Worm (Caenorhabditis elegans) whole organism, early embryonic: Measurements from ENCODE around the gene wht-5.

Experiments
- B0310.2 ChIP-seq: sonication (generic microtip); optimal IDR thresholded peaks from 2 replicates; lab custom pipeline; 2016; ENCODE audit warnings: mild to moderate bottlenecking, missing genetic modification characterization, missing compliant biosample characterization
- F13C5.2 ChIP-seq: sonication (generic microtip); optimal IDR thresholded peaks from 2 replicates; lab custom pipeline; 2017; ENCODE audit warnings: mild to moderate bottlenecking, missing genetic modification characterization, inconsistent platforms, missing compliant biosample characterization
- aly-1 ChIP-seq: sonication (generic microtip); optimal IDR thresholded peaks from 2 replicates; lab custom pipeline; 2016; ENCODE audit warnings: missing genetic modification characterization, missing compliant biosample characterization
- ama-1 ChIP-seq: fragments of 150-350 bp; optimal IDR thresholded peaks from 2 replicates; lab custom pipeline; 2014
- ceh-13 ChIP-seq: fragments of 200-800 bp; sonication (Bioruptor generic); optimal IDR thresholded peaks from 2 replicates; lab custom pipeline; 2018; ENCODE audit warnings: mild to moderate bottlenecking, missing genetic modification characterization, missing compliant biosample characterization
- ceh-36 ChIP-seq: sonication (generic microtip); optimal IDR thresholded peaks from 2 replicates; lab custom pipeline; 2016; ENCODE audit warnings: missing genetic modification characterization, inconsistent platforms, missing compliant biosample characterization
- ets-7 ChIP-seq: sonication (generic microtip); optimal IDR thresholded peaks from 2 replicates; lab custom pipeline; 2016; ENCODE audit warnings: missing genotype, missing genetic modification characterization, missing compliant biosample characterization
- flt-1 ChIP-seq: fragments of 200-800 bp; sonication (Bioruptor generic); IDR thresholded peaks from 2 replicates; pipeline ENCODE4 v1.3.6; 2022; ENCODE audit warnings: missing genetic modification characterization, missing compliant biosample characterization
- hmbx-1 ChIP-seq: sonication (generic microtip); optimal IDR thresholded peaks from 2 replicates; lab custom pipeline; 2016; ENCODE audit warnings: mild to moderate bottlenecking, missing genetic modification characterization, missing compliant biosample characterization
- hmg-4 ChIP-seq: fragments of 200-800 bp; sonication (Bioruptor generic); optimal IDR thresholded peaks from 2 replicates; lab custom pipeline; 2018; ENCODE audit warnings: mild to moderate bottlenecking, missing genetic modification characterization, missing compliant biosample characterization
- hnd-1 ChIP-seq: sonication (generic microtip); optimal IDR thresholded peaks from 2 replicates; lab custom pipeline; 2016; ENCODE audit warnings: missing genetic modification characterization, missing compliant biosample characterization
- pes-1 ChIP-seq: fragments of 200-800 bp; sonication (Bioruptor generic); IDR thresholded peaks from 2 replicates; pipeline ENCODE4 v1.3.6; 2022; ENCODE audit warnings: missing genetic modification reagents, missing genetic modification characterization, missing compliant biosample characterization
- scrt-1 ChIP-seq: fragments of 200-800 bp; sonication (Bioruptor generic); IDR thresholded peaks from 2 replicates; pipeline ENCODE4 v1.3.6; 2022; ENCODE audit warnings: missing genetic modification characterization, missing compliant biosample characterization
- sea-1 ChIP-seq: fragments of 200-800 bp; sonication (Bioruptor generic); conservative IDR thresholded peaks from 2 replicates; pipeline ENCODE4 v1.3.6; 2022; ENCODE audit warnings: missing genetic modification characterization, missing compliant biosample characterization
- tbx-11 ChIP-seq: fragments of 200-800 bp; sonication (Bioruptor generic); IDR thresholded peaks from 2 replicates; pipeline ENCODE4 v1.3.6; 2022; ENCODE audit warnings: missing genetic modification characterization, missing compliant biosample characterization
- tbx-37 ChIP-seq: fragments of 200-800 bp; sonication (Bioruptor generic); conservative IDR thresholded peaks from 2 replicates; pipeline ENCODE4 v1.3.6; 2022; ENCODE audit warnings: missing genetic modification reagents, missing genetic modification characterization, missing compliant biosample characterization
- tra-4 ChIP-seq: sonication (generic microtip); optimal IDR thresholded peaks from 2 replicates; lab custom pipeline; 2017; ENCODE audit warnings: missing genetic modification characterization, missing compliant biosample characterization

wht-5 gene

ce11 chrIV:12334708-12335107 is 2.7 kb upstream of the wht-5 start:
- TF ChIP-seq aly-1 (tag; lab: Kevin White, UChicago) (no peak), ceh-13 (GFP tag; lab: Kevin White, UChicago) (no peak), tbx-37 (GFP tag; lab: Robert Waterston, UW) (no peak), hmg-4 (GFP tag; lab: Kevin White, UChicago) (no peak), F13C5.2 (tag; lab: Kevin White, UChicago) (no peak), sea-1 (GFP tag; lab: Robert Waterston, UW) (no peak), pes-1 (GFP tag; lab: Robert Waterston, UW) (no peak), ceh-36 (tag; lab: Kevin White, UChicago) (no peak), flt-1 (GFP tag; lab: Robert Waterston, UW) (no peak), ets-7 (tag; lab: Kevin White, UChicago) (no peak), ama-1 (lab: Kevin White, UChicago) (no peak), B0310.2 (tag; lab: Kevin White, UChicago) (no peak), tbx-11 (GFP tag; lab: Robert Waterston, UW) (no peak), hmbx-1 (tag; lab: Kevin White, UChicago) (no peak), scrt-1 (no peak), tra-4 (tag; lab: Kevin White, UChicago) (no peak), hnd-1 (tag; lab: Kevin White, UChicago) (no peak)

ce11 chrIV:12335248-12335647 is 2.1 kb upstream of the wht-5 start:
- TF ChIP-seq ama-1 (lab: Kevin White, UChicago): no peak
- no peak for TF ChIP-seq ceh-13 (GFP tag; lab: Kevin White, UChicago)
- no peak for TF ChIP-seq hmbx-1 (tag; lab: Kevin White, UChicago)
- no peak for TF ChIP-seq tbx-37 (GFP tag; lab: Robert Waterston, UW)
- no peak for TF ChIP-seq scrt-1
- TF ChIP-seq tra-4 (tag; lab: Kevin White, UChicago): no peak
- no peak for TF ChIP-seq hnd-1 (tag; lab: Kevin White, UChicago)
- no peak for TF ChIP-seq sea-1 (GFP tag; lab: Robert Waterston, UW)
- no peak for TF ChIP-seq B0310.2 (tag; lab: Kevin White, UChicago)
- no peak for TF ChIP-seq tbx-11 (GFP tag; lab: Robert Waterston, UW)
- TF ChIP-seq F13C5.2 (tag; lab: Kevin White, UChicago): no peak
- no peak for TF ChIP-seq aly-1 (tag; lab: Kevin White, UChicago)
- TF ChIP-seq ets-7 (tag; lab: Kevin White, UChicago): no peak
- no peak for TF ChIP-seq flt-1 (GFP tag; lab: Robert Waterston, UW)

- TF ChIP-seq ama-1 (lab: Kevin White, UChicago): no peak
- no peak for TF ChIP-seq ceh-36 (tag; lab: Kevin White, UChicago)
- no peak for TF ChIP-seq F13C5.2 (tag; lab: Kevin White, UChicago)
- TF ChIP-seq scrt-1: no peak
- TF ChIP-seq ceh-13 (GFP tag; lab: Kevin White, UChicago): no peak
- no peak for TF ChIP-seq tra-4 (tag; lab: Kevin White, UChicago)
- TF ChIP-seq flt-1 (GFP tag; lab: Robert Waterston, UW): no peak
Observed at ce11 chrIV:12335798-12336197, 1.6 kb upstream of the wht-5 start, which contains the start of gene F19B6.1. Gene F19B6.1 (minus strand): TSS chrIV:12336075.

- TF ChIP-seq aly-1 (tag; lab: Kevin White, UChicago) (no peak), sea-1 (GFP tag; lab: Robert Waterston, UW) (no peak), F13C5.2 (tag; lab: Kevin White, UChicago) (no peak), scrt-1 (no peak), ets-7 (tag; lab: Kevin White, UChicago) (no peak), ceh-36 (tag; lab: Kevin White, UChicago) (no peak), B0310.2 (tag; lab: Kevin White, UChicago) (no peak), pes-1 (GFP tag; lab: Robert Waterston, UW) (no peak), flt-1 (GFP tag; lab: Robert Waterston, UW) (no peak), ama-1 (lab: Kevin White, UChicago) (no peak), hnd-1 (tag; lab: Kevin White, UChicago) (no peak), tra-4 (tag; lab: Kevin White, UChicago) (no peak), tbx-37 (GFP tag; lab: Robert Waterston, UW) (no peak), tbx-11 (GFP tag; lab: Robert Waterston, UW) (no peak), hmbx-1 (tag; lab: Kevin White, UChicago) (no peak), ceh-13 (GFP tag; lab: Kevin White, UChicago) (no peak)
Observed at ce11 chrIV:12340885-12341284, 3.5 kb downstream of the wht-5 start.

- TF ChIP-seq tbx-11 (GFP tag; lab: Robert Waterston, UW) (no peak), ceh-36 (tag; lab: Kevin White, UChicago) (no peak), hmbx-1 (tag; lab: Kevin White, UChicago) (no peak), ceh-13 (GFP tag; lab: Kevin White, UChicago) (no peak), ets-7 (tag; lab: Kevin White, UChicago) (no peak), pes-1 (GFP tag; lab: Robert Waterston, UW) (no peak), F13C5.2 (tag; lab: Kevin White, UChicago) (no peak), tra-4 (tag; lab: Kevin White, UChicago) (no peak), sea-1 (GFP tag; lab: Robert Waterston, UW) (no peak), aly-1 (tag; lab: Kevin White, UChicago) (no peak), tbx-37 (GFP tag; lab: Robert Waterston, UW) (no peak), hnd-1 (tag; lab: Kevin White, UChicago) (no peak), flt-1 (GFP tag; lab: Robert Waterston, UW) (no peak), scrt-1 (no peak), ama-1 (lab: Kevin White, UChicago) (no peak), hmg-4 (GFP tag; lab: Kevin White, UChicago) (no peak)
Observed at ce11 chrIV:12349639-12350038, 12.3 kb downstream of the wht-5 start, which contains the start of gene best-22. Gene best-22 (plus strand): TSS chrIV:12349939.

ce11 chrIV:12350235-12350634 is 12.9 kb downstream of the wht-5 start:
- TF ChIP-seq tra-4 (tag; lab: Kevin White, UChicago) (no peak), sea-1 (GFP tag; lab: Robert Waterston, UW) (no peak), pes-1 (GFP tag; lab: Robert Waterston, UW) (no peak), hmg-4 (GFP tag; lab: Kevin White, UChicago) (no peak), hmbx-1 (tag; lab: Kevin White, UChicago) (no peak), scrt-1 (no peak), tbx-37 (GFP tag; lab: Robert Waterston, UW) (no peak), ets-7 (tag; lab: Kevin White, UChicago) (no peak), hnd-1 (tag; lab: Kevin White, UChicago) (no peak), tbx-11 (GFP tag; lab: Robert Waterston, UW) (no peak), ceh-36 (tag; lab: Kevin White, UChicago) (no peak), flt-1 (GFP tag; lab: Robert Waterston, UW) (no peak), ceh-13 (GFP tag; lab: Kevin White, UChicago) (no peak), aly-1 (tag; lab: Kevin White, UChicago) (no peak), B0310.2 (tag; lab: Kevin White, UChicago) (no peak), ama-1 (lab: Kevin White, UChicago) (no peak), F13C5.2 (tag; lab: Kevin White, UChicago) (no peak)
